Worm (Caenorhabditis elegans) whole organism, L2 larva: ENCODE data around the gene ptr-19.

Source experiments
- C34F6.9 ChIP-seq: fragments of 150-350 bp; optimal IDR thresholded peaks from 2 replicates; lab custom pipeline; 2014; ENCODE audit warnings: missing biosample characterization, missing genetic modification characterization
- R02D3.7 ChIP-seq: fragments of 150-350 bp; optimal IDR thresholded peaks from 2 replicates; lab custom pipeline; 2014; ENCODE audit warnings: missing biosample characterization, missing genetic modification characterization
- gmeb-1 ChIP-seq: fragments of 150-350 bp; optimal IDR thresholded peaks from 2 replicates; lab custom pipeline; 2014; ENCODE audit warnings: missing biosample characterization, missing genetic modification characterization
- lin-13 ChIP-seq: fragments of 150-350 bp; optimal IDR thresholded peaks from 2 replicates; lab custom pipeline; 2014; ENCODE audit warnings: missing biosample characterization, missing genetic modification reagents, missing genetic modification characterization
- lsy-2 ChIP-seq, 2 experiments: fragments of 150-350 bp in 1 of 2; sonication (generic microtip) in 1 of 2; optimal IDR thresholded peaks; 2 replicates each; lab custom pipeline; 2014 to 2017; ENCODE audit warnings: missing biosample characterization in 2 of 2, missing genetic modification characterization in 2 of 2
- mdl-1 ChIP-seq, 2 experiments: fragments of 150-350 bp in 1 of 2; sonication (generic microtip) in 1 of 2; optimal IDR thresholded peaks; 2 replicates each; lab custom pipeline; 2017; ENCODE audit warnings: missing biosample characterization in 2 of 2, missing genetic modification characterization in 2 of 2
- nhr-11 ChIP-seq: fragments of 150-350 bp; optimal IDR thresholded peaks from 2 replicates; lab custom pipeline; 2014; ENCODE audit warnings: missing biosample characterization, missing genetic modification characterization
- nhr-23 ChIP-seq: fragments of 150-350 bp; optimal IDR thresholded peaks from 2 replicates; lab custom pipeline; 2014; ENCODE audit warnings: missing biosample characterization, missing genetic modification reagents, missing genetic modification characterization
- skn-1 ChIP-seq: sonication (generic microtip); optimal IDR thresholded peaks from 2 replicates; lab custom pipeline; 2017; ENCODE audit warnings: missing biosample characterization, missing genetic modification characterization
- ztf-11 ChIP-seq: sonication (generic microtip); optimal IDR thresholded peaks from 2 replicates; lab custom pipeline; 2017; ENCODE audit warnings: missing biosample characterization, missing genetic modification characterization

- TF ChIP-seq skn-1 (tag; lab: Kevin White, UChicago), result no peak
- TF ChIP-seq lsy-2 (tag; optimal IDR thresholded peaks at IDR 0.05; lab: Kevin White, UChicago), result no peak
- TF ChIP-seq nhr-11 (tag; lab: Kevin White, UChicago), result no peak
- TF ChIP-seq lin-13 (GFP tag; lab: Kevin White, UChicago), result no peak
- no peak for TF ChIP-seq nhr-23
- TF ChIP-seq C34F6.9, result no peak
- TF ChIP-seq ztf-11 (tag; lab: Kevin White, UChicago), result no peak
- TF ChIP-seq gmeb-1 (tag; lab: Kevin White, UChicago), result no peak
- TF ChIP-seq R02D3.7, result no peak
- TF ChIP-seq mdl-1 (tag; optimal IDR thresholded peaks at IDR 0.05; lab: Kevin White, UChicago), result no peak
These were observed 27.1 kb downstream of the ptr-19 start for ce11 chrIII:10808802-10809201.
